Worm (Caenorhabditis elegans): Measurements from ENCODE around the gene clhm-1.

clhm-1 gene

DNA sequence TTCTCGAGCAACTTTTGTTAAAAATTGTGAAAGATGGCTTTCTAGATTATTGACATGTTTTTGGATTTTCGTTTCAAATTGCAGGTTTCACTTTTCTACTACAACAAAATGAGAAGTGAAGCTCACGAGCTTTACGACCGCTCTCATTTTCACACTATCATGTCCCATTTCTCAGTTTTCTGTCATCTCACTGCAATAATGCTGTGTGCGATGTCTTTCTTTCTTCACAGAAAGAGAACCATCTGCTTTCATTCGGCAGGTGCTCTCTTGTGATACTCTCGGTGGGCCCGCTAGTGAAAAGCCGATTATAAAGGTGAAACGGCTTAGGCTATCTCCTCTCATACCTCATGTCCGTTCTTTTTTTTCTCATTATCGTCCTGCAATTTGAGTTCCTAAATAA is 27.6 kb downstream of the clhm-1 start:
- no peak for TF ChIP-seq pqm-1 (tag; optimal IDR thresholded peaks at IDR 0.05)
- peak; percentile 49 for TF ChIP-seq egl-5 (tag; optimal IDR thresholded peaks at IDR 0.05)
- TF ChIP-seq nhr-76 (tag; optimal IDR thresholded peaks at IDR 0.05) = no peak
- TF ChIP-seq nhr-43 (tag; optimal IDR thresholded peaks at IDR 0.05; ENCODE audit: poor library complexity, severe bottlenecking) = no peak
- TF ChIP-seq daf-12 (tag; optimal IDR thresholded peaks at IDR 0.05) = no peak

- TF ChIP-seq jun-1 (tag; optimal IDR thresholded peaks at IDR 0.05) = peak; percentile 87
- peak; percentile 90 for TF ChIP-seq ceh-28 (tag; optimal IDR thresholded peaks at IDR 0.05)
- TF ChIP-seq mdl-1 (tag; optimal IDR thresholded peaks at IDR 0.05) = peak; percentile 56
- peak; percentile 94 for TF ChIP-seq nhr-23 (tag; optimal IDR thresholded peaks at IDR 0.05)
- peak; percentile 49 for TF ChIP-seq lin-39 (tag; optimal IDR thresholded peaks at IDR 0.05)
- TF ChIP-seq skn-1 (tag; optimal IDR thresholded peaks at IDR 0.05) = peak; percentile 73
- no peak for TF ChIP-seq ceh-82 (tag; optimal IDR thresholded peaks at IDR 0.05)
- TF ChIP-seq nhr-76 (tag; optimal IDR thresholded peaks at IDR 0.05) = peak; percentile 44
- peak; percentile 80 for TF ChIP-seq nhr-25 (tag; optimal IDR thresholded peaks at IDR 0.05)
- TF ChIP-seq hmg-11 (tag; optimal IDR thresholded peaks at IDR 0.05) = peak; percentile 37
- no peak for TF ChIP-seq ZK546.5 (tag; optimal IDR thresholded peaks at IDR 0.05)
- peak; percentile 83 for TF ChIP-seq elt-1 (tag; optimal IDR thresholded peaks at IDR 0.05)
- TF ChIP-seq unc-39 (tag; optimal IDR thresholded peaks at IDR 0.05) = no peak
- peak; percentile 93 for TF ChIP-seq pha-4 (tag; optimal IDR thresholded peaks at IDR 0.05)
- TF ChIP-seq nfya-1 (tag; optimal IDR thresholded peaks at IDR 0.05; ENCODE audit: insufficient read depth) = peak; percentile 85
- TF ChIP-seq elt-2 (tag; optimal IDR thresholded peaks at IDR 0.05) = peak; percentile 100
- no peak for TF ChIP-seq nhr-77 (tag; optimal IDR thresholded peaks at IDR 0.05)
- peak; percentile 83 for TF ChIP-seq tbx-2 (tag; optimal IDR thresholded peaks at IDR 0.05)
- TF ChIP-seq mml-1 (tag; optimal IDR thresholded peaks at IDR 0.05) = no peak
- TF ChIP-seq elt-3 (tag; optimal IDR thresholded peaks at IDR 0.05) = peak; percentile 73 to 97 (median 76)
- TF ChIP-seq nhr-11 (tag; optimal IDR thresholded peaks at IDR 0.05) = no peak
- TF ChIP-seq fos-1 (tag; optimal IDR thresholded peaks at IDR 0.05) = peak; percentile 36
- TF ChIP-seq nhr-43 (tag; optimal IDR thresholded peaks at IDR 0.05; ENCODE audit: poor library complexity, severe bottlenecking) = peak; percentile 95
- no peak for TF ChIP-seq nhr-237 (tag; optimal IDR thresholded peaks at IDR 0.05)
- no peak for TF ChIP-seq nhr-28 (tag; optimal IDR thresholded peaks at IDR 0.05)
- TF ChIP-seq R02D3.7 (tag; optimal IDR thresholded peaks at IDR 0.05) = peak; percentile 54
- no peak for TF ChIP-seq sea-2 (GFP tag; optimal IDR thresholded peaks at IDR 0.05)
- no peak for TF ChIP-seq nhr-12 (tag; optimal IDR thresholded peaks at IDR 0.05)
- peak; percentile 99 for TF ChIP-seq egl-27 (tag; optimal IDR thresholded peaks at IDR 0.05)
- TF ChIP-seq daf-12 (tag; optimal IDR thresholded peaks at IDR 0.05) = no peak
- no peak for TF ChIP-seq ztf-4 (tag; optimal IDR thresholded peaks at IDR 0.05)
- peak; percentile 73 for TF ChIP-seq lsy-12 (tag; optimal IDR thresholded peaks at IDR 0.05)
- TF ChIP-seq unc-62 (GFP tag; optimal IDR thresholded peaks at IDR 0.05) = peak; percentile 73
- TF ChIP-seq lin-15B (tag; optimal IDR thresholded peaks at IDR 0.05) = no peak
- peak; percentile 95 for TF ChIP-seq pqm-1 (tag; optimal IDR thresholded peaks at IDR 0.05)
- peak; percentile 84 for TF ChIP-seq snpc-4 (tag; optimal IDR thresholded peaks at IDR 0.05)
- peak; percentile 31 for TF ChIP-seq ama-1 (optimal IDR thresholded peaks at IDR 0.05)
- no peak for TF ChIP-seq ceh-9 (tag; optimal IDR thresholded peaks at IDR 0.05)
Observed at ce11 chrII:6842651-6843118, 28.1 kb downstream of the clhm-1 start.

DNA sequence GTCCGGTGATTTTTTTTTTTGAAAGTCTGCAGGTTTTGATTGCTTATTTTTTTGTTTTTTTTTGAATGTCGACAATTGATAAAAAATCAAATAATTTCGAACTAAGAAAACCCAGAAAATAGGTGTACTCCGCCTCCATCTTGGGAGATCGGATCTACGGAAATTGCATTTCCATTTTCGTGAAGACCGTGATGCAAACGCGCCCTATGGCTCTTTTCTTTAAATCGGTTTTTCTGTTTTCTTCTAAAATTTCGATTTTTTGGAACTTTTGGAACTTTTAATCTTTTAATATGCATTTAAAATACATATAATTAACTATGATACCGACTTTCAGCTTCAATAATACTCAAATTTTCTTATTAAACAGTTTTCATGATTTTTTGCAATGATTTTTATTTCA is 28.8 kb downstream of the clhm-1 start:
- TF ChIP-seq lin-15B (tag; optimal IDR thresholded peaks at IDR 0.05) = no peak
- TF ChIP-seq egl-5 (tag; optimal IDR thresholded peaks at IDR 0.05) = no peak
- TF ChIP-seq sea-2 (GFP tag; optimal IDR thresholded peaks at IDR 0.05) = no peak
- TF ChIP-seq ztf-11 (tag; optimal IDR thresholded peaks at IDR 0.05) = no peak
- TF ChIP-seq pha-4 (tag; optimal IDR thresholded peaks at IDR 0.05) = no peak
- no peak for TF ChIP-seq nhr-237 (tag; optimal IDR thresholded peaks at IDR 0.05)
- no peak for TF ChIP-seq nhr-43 (tag; optimal IDR thresholded peaks at IDR 0.05; ENCODE audit: poor library complexity, severe bottlenecking)
- no peak for TF ChIP-seq ceh-28 (tag; optimal IDR thresholded peaks at IDR 0.05)
- TF ChIP-seq ceh-9 (tag; optimal IDR thresholded peaks at IDR 0.05) = no peak
- TF ChIP-seq nhr-67 (tag; optimal IDR thresholded peaks at IDR 0.05) = no peak

Data from whole organism, L3 larva.